Fruit fly (Drosophila melanogaster): ENCODE measurements around the gene CG32066.

DNA sequence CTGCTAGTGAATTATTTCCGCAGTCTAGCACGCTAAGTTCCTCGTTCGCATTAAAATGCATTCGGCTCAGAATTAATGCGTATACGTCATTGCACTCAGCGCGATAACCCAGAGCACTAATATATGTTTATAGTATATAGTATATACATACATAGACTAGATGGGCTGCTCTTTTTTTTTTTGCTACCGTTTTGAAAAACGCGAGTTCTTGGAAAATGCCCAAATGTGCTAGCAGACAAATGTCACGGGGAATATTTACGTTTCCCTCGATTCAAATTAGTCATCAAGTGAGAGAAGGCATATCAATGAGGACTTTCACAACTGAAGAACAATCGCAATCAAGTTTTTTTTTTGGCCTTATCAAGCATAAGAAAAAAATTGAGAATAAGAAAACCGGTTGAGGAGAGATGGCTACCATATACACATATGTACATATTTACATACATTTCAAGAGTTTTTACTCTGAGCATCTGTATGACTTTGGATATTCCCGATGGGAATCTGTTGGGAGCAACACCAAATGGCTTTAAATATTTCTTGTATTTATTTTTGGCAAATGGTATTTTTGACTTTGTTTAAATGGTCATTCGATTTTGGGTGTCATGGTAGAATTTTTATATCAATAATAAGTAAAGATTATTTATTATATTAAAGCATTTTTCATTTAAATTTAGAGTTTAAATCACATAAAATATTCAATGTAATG lies 36.8 kb upstream of the CG32066 start:
- TF ChIP-seq CG8478 (optimal IDR thresholded peaks at IDR 0.05) (no peak), pan (optimal IDR thresholded peaks at IDR 0.05) (no peak)

All from whole organism.